Worm (Caenorhabditis elegans): ENCODE data around the gene trpp-9.

DNA sequence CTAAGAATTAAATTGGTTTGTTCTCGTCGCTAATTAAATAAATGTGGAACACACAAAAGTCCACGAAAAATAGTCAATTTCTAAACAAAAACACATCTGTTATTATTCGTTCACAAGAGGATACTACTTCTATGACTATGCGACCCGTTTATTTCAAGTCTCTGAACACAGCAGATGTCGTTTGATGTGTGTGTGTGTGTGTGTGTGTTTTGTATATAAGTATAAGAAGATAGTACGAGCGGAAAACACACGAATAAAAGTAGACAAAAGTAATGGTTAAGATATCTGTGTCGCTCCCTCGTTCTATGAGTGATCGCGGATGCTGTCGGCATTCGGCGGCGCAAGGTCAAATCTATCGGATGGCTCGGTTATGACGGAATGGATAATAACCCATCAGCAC lies 35.1 kb downstream of the trpp-9 start:
- TF ChIP-seq snpc-4 (tag; optimal IDR thresholded peaks at IDR 0.05) (no peak), mdl-1 (tag; optimal IDR thresholded peaks at IDR 0.05) (no peak), ceh-82 (tag; optimal IDR thresholded peaks at IDR 0.05) (no peak), fos-1 (tag; optimal IDR thresholded peaks at IDR 0.05) (no peak), pqm-1 (tag; optimal IDR thresholded peaks at IDR 0.05) (no peak), unc-39 (tag; optimal IDR thresholded peaks at IDR 0.05) (no peak), jun-1 (tag; optimal IDR thresholded peaks at IDR 0.05) (no peak), nhr-237 (tag; optimal IDR thresholded peaks at IDR 0.05) (no peak)
